Worm (Caenorhabditis elegans) whole organism, L4 larva: ENCODE results near the gene F40A3.7.

Experiments used
- F10B5.3 ChIP-seq: sonication (generic microtip); optimal IDR thresholded peaks from 2 replicates; lab custom pipeline; 2016; ENCODE audit warnings: mild to moderate bottlenecking, missing genetic modification characterization, missing compliant biosample characterization
- F44E2.7 ChIP-seq: fragments of 200-800 bp; sonication (Bioruptor generic); IDR thresholded peaks from 2 replicates; pipeline ENCODE4 v2.1.2; 2022; ENCODE audit warnings: missing genetic modification characterization, missing compliant biosample characterization
- T20F7.1 ChIP-seq: fragments of 200-800 bp; sonication (Bioruptor generic); optimal IDR thresholded peaks from 2 replicates; lab custom pipeline; 2018; ENCODE audit warnings: mild to moderate bottlenecking, missing genetic modification characterization, missing compliant biosample characterization
- ZK337.2 ChIP-seq: fragments of 200-800 bp; sonication (Bioruptor generic); IDR thresholded peaks from 2 replicates; pipeline ENCODE4 v1.3.6; 2022; ENCODE audit warnings: missing genetic modification reagents, missing genetic modification characterization, missing compliant biosample characterization
- ceh-32 ChIP-seq: sonication (generic microtip); optimal IDR thresholded peaks from 2 replicates; lab custom pipeline; 2016; ENCODE audit warnings: mild to moderate bottlenecking, missing genetic modification characterization, missing compliant biosample characterization; ENCODE audit not compliant: poor library complexity
- ces-1 ChIP-seq: fragments of 150-350 bp; sonication (generic microtip); optimal IDR thresholded peaks from 4 replicates; lab custom pipeline; 2014; ENCODE audit warnings: missing biosample characterization, missing genetic modification reagents, missing genetic modification characterization
- ctbp-1 ChIP-seq: fragments of 200-800 bp; sonication (Bioruptor generic); IDR thresholded peaks from 2 replicates; pipeline ENCODE4 v1.3.6; 2022; ENCODE audit warnings: missing genetic modification reagents, missing genetic modification characterization, missing compliant biosample characterization
- dmd-6 ChIP-seq: fragments of 200-800 bp; sonication (Bioruptor generic); IDR thresholded peaks from 2 replicates; pipeline ENCODE4 v1.3.6; 2022; ENCODE audit warnings: missing genetic modification reagents, missing genetic modification characterization, missing compliant biosample characterization
- dpl-1 ChIP-seq: fragments of 150-350 bp; optimal IDR thresholded peaks from 2 replicates; lab custom pipeline; 2014; ENCODE audit warnings: missing biosample characterization, missing genetic modification reagents, missing genetic modification characterization
- duxl-1 ChIP-seq: sonication (generic microtip); optimal IDR thresholded peaks from 2 replicates; lab custom pipeline; 2016; ENCODE audit warnings: mild to moderate bottlenecking, missing genetic modification characterization, moderate library complexity, missing compliant biosample characterization; ENCODE audit not compliant: poor library complexity
- fkh-10 ChIP-seq: fragments of 150-350 bp; optimal IDR thresholded peaks from 2 replicates; lab custom pipeline; 2014; ENCODE audit warnings: missing biosample characterization, missing genetic modification reagents, missing genetic modification characterization
- hlh-30 ChIP-seq: sonication (generic microtip); optimal IDR thresholded peaks from 2 replicates; lab custom pipeline; 2017; ENCODE audit warnings: antibody characterized with exemption, mild to moderate bottlenecking, missing genetic modification characterization, missing compliant biosample characterization; ENCODE audit not compliant: insufficient read depth
- lin-29 ChIP-seq: fragments of 200-800 bp; sonication (Bioruptor generic); IDR thresholded peaks from 2 replicates; pipeline ENCODE4 v1.3.6; 2022; ENCODE audit warnings: missing genetic modification reagents, missing genetic modification characterization, missing compliant biosample characterization
- lin-38 ChIP-seq: fragments of 200-800 bp; sonication (Bioruptor generic); IDR thresholded peaks from 2 replicates; pipeline ENCODE4 v1.3.6; 2022; ENCODE audit warnings: missing genetic modification reagents, missing genetic modification characterization, missing compliant biosample characterization
- mdl-1 ChIP-seq, 2 experiments: fragments of 150-350 bp in 1 of 2; sonication (generic microtip) in 1 of 2; optimal IDR thresholded peaks; 2 replicates each; lab custom pipeline; 2014 to 2017; ENCODE audit warnings: missing biosample characterization in 2 of 2, missing genetic modification characterization in 2 of 2
- mxl-3 ChIP-seq: fragments of 200-800 bp; sonication (Bioruptor generic); optimal IDR thresholded peaks from 2 replicates; lab custom pipeline; 2018; ENCODE audit warnings: mild to moderate bottlenecking, missing genetic modification characterization, missing compliant biosample characterization
- nhr-11 ChIP-seq: fragments of 150-350 bp; optimal IDR thresholded peaks from 2 replicates; lab custom pipeline; 2014; ENCODE audit warnings: missing biosample characterization, missing genetic modification characterization
- nhr-111 ChIP-seq: fragments of 200-800 bp; sonication (Bioruptor generic); optimal IDR thresholded peaks from 2 replicates; lab custom pipeline; 2018; ENCODE audit warnings: mild to moderate bottlenecking, missing genetic modification characterization, missing compliant biosample characterization
- nhr-25 ChIP-seq: sonication (generic microtip); optimal IDR thresholded peaks from 2 replicates; lab custom pipeline; 2017; ENCODE audit warnings: missing genetic modification characterization, mild to moderate bottlenecking, missing compliant biosample characterization, antibody characterized with exemption, moderate library complexity, borderline replicate concordance; ENCODE audit not compliant: insufficient read depth
- nhr-28 ChIP-seq: fragments of 150-350 bp; optimal IDR thresholded peaks from 2 replicates; lab custom pipeline; 2014; ENCODE audit warnings: missing biosample characterization, missing genetic modification characterization
- nhr-42 ChIP-seq: fragments of 200-800 bp; sonication (Bioruptor generic); IDR thresholded peaks from 2 replicates; pipeline ENCODE4 v1.3.6; 2022; ENCODE audit warnings: missing genetic modification characterization, missing compliant biosample characterization
- rbr-2 ChIP-seq: sonication (generic microtip); optimal IDR thresholded peaks from 2 replicates; lab custom pipeline; 2016; ENCODE audit warnings: missing genotype, missing genetic modification characterization, missing compliant biosample characterization
- saeg-2 ChIP-seq: fragments of 200-800 bp; sonication (Bioruptor generic); IDR thresholded peaks from 2 replicates; pipeline ENCODE4 v1.3.6; 2022; ENCODE audit warnings: missing genetic modification reagents, missing genetic modification characterization, missing compliant biosample characterization
- set-16 ChIP-seq: fragments of 200-800 bp; sonication (Bioruptor generic); IDR thresholded peaks from 2 replicates; pipeline ENCODE4 v1.3.6; 2022; ENCODE audit warnings: missing genetic modification reagents, missing genetic modification characterization, missing compliant biosample characterization
- spr-3 ChIP-seq: fragments of 200-800 bp; sonication (Bioruptor generic); optimal IDR thresholded peaks from 2 replicates; lab custom pipeline; 2018; ENCODE audit warnings: mild to moderate bottlenecking, missing genetic modification characterization, missing compliant biosample characterization
- tag-97 ChIP-seq: fragments of 200-800 bp; sonication (Bioruptor generic); IDR thresholded peaks from 2 replicates; pipeline ENCODE4 v1.3.6; 2022; ENCODE audit warnings: missing genetic modification characterization, missing compliant biosample characterization
- tra-1 ChIP-seq: fragments of 200-800 bp; sonication (Bioruptor generic); IDR thresholded peaks from 2 replicates; pipeline ENCODE4 v1.3.6; 2022; ENCODE audit warnings: missing genetic modification reagents, missing genetic modification characterization, missing compliant biosample characterization
- unc-130 ChIP-seq: sonication (generic microtip); optimal IDR thresholded peaks from 2 replicates; lab custom pipeline; 2016; ENCODE audit warnings: missing genetic modification reagents, missing genetic modification characterization, missing compliant biosample characterization
- zfp-2 ChIP-seq: sonication (generic microtip); optimal IDR thresholded peaks from 2 replicates; lab custom pipeline; 2016; ENCODE audit warnings: mild to moderate bottlenecking, missing genetic modification characterization, missing compliant biosample characterization
- zfp-3 ChIP-seq: fragments of 200-800 bp; sonication (Bioruptor generic); conservative IDR thresholded peaks from 2 replicates; pipeline ENCODE4 v1.3.6; 2022; ENCODE audit warnings: missing genetic modification reagents, missing genetic modification characterization, missing compliant biosample characterization
- ztf-11 ChIP-seq: fragments of 150-350 bp; optimal IDR thresholded peaks from 2 replicates; lab custom pipeline; 2014; ENCODE audit warnings: missing biosample characterization, missing genetic modification characterization

The F40A3.7 gene

DNA sequence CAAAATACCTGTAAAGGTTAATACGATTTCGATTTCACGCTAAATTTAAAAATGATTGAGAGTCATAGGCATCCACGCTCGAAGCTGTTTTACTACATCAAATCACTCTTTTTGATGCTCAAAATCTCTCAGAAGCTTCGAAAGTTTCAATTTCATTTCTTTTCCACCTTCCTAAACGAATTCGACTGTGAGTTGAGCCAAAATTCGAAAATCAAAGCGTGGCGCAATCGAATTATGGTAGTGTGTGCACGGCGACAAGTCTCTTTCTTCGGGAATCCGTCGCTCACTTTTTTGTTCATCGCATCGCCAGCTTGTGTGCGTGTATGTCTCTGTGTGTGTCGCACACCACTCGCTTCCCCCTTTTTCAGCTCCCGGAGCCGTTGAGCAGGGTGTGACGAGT, 26.7 kb downstream of the F40A3.7 start:
- TF ChIP-seq ctbp-1 (GFP tag; lab: Robert Waterston, UW) (0 out of 2 replicates have a peak, but pooled peaks have one; percentile 16), T20F7.1 (GFP tag; lab: Kevin White, UChicago) (no peak), ces-1 (peak; percentile 65), fkh-10 (peak; percentile 55), ceh-32 (tag; lab: Kevin White, UChicago) (no peak)

DNA sequence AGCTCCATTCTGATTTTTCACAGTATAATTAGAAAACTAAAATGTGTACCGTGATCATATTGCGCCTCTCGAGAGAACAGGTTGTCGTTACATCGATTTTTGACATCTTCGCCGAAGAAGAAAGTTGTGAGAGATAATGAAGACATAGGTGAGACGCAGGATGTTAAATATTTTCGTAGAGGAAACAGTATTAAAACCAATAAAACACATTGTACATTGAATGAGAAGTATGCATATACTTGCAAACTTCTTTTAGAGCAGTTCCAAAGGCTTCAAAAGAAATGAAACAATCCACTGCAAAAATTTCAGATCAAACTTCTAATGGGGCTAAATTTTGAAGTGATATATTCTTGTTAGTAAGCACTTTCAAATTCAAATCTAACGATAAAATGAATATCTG, 29.0 kb downstream of the F40A3.7 start, which contains the start of gene nipi-4:
Gene nipi-4 (minus strand): TSS at position 101 of the 400 bp plus-strand sequence.
- TF ChIP-seq duxl-1 (tag; lab: Kevin White, UChicago) (no peak), ceh-32 (tag; lab: Kevin White, UChicago) (no peak), hlh-30 (tag; lab: Kevin White, UChicago) (no peak), T20F7.1 (GFP tag; lab: Kevin White, UChicago) (no peak), zfp-3 (GFP tag; lab: Robert Waterston, UW) (no peak), ZK337.2 (GFP tag; lab: Robert Waterston, UW) (no peak), nhr-111 (no peak), tra-1 (GFP tag; lab: Robert Waterston, UW) (no peak), lin-29 (no peak), F10B5.3 (tag; lab: Kevin White, UChicago) (no peak), saeg-2 (GFP tag; lab: Robert Waterston, UW) (no peak), F44E2.7 (GFP tag; lab: Robert Waterston, UW) (no peak), spr-3 (GFP tag; lab: Kevin White, UChicago) (no peak), mxl-3 (no peak), lin-38 (GFP tag; lab: Robert Waterston, UW) (no peak), nhr-25 (tag; lab: Kevin White, UChicago) (no peak), mdl-1 (tag; optimal IDR thresholded peaks at IDR 0.05; lab: Kevin White, UChicago) (no peak), nhr-28 (tag; lab: Kevin White, UChicago) (no peak)

DNA sequence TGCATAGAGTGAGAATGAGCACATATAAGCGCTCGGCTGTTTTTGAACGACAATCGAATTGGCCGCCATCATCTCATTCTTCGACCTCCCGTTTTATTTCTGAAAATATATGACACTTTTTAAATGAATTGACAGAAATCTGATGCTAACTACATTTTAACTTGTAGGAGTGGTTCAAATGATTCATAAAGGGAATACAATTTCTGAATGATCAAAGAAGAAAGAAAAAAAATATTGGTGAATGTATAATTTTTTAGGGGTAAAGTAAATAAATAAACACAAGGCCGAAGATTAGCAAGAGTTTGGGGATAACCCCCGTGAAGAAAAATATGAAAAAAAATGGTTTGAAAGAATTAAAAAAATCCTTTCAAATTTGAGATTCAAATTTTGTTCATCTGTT, 35.0 kb downstream of the F40A3.7 start, which contains the start of gene C37C3.11:
Gene C37C3.11 (minus strand): TSS at position 101 of the 400 bp plus-strand sequence.
- no peak for TF ChIP-seq spr-3 (GFP tag; lab: Kevin White, UChicago)
- no peak for TF ChIP-seq nhr-42 (GFP tag; lab: Robert Waterston, UW)
- TF ChIP-seq hlh-30 (tag; lab: Kevin White, UChicago): no peak
- no peak for TF ChIP-seq ztf-11 (tag; lab: Kevin White, UChicago)
- no peak for TF ChIP-seq mxl-3
- no peak for TF ChIP-seq tag-97 (GFP tag; lab: Robert Waterston, UW)
- no peak for TF ChIP-seq zfp-2 (tag; lab: Kevin White, UChicago)
- no peak for TF ChIP-seq set-16 (GFP tag; lab: Robert Waterston, UW)
- no peak for TF ChIP-seq unc-130 (GFP tag; lab: Kevin White, UChicago)

DNA sequence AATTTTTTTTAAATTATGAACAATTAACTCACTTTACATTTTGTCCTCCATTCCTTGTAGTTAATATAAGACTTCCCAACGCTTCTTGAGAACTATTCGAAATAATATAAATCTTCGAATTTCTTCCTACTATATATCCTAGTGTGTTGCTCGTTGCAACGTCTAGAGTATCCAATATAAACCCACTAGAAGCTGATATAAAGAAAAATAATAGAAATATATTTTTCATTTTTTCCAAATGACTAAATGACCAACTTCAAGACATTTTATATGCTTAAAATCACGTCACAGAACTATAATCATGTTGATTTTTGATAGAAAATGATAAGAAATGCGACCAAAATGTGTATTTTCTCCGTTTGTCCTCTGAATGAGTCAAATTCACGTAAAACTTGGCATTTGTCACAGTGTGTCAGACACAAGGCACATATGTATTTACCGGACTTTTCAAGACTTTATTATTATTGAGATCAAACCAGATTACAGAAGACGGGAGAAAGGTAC, 36.6 kb downstream of the F40A3.7 start, which contains the start of gene C37C3.10:
Gene C37C3.10 (minus strand): TSS at position 51 of the 504 bp plus-strand sequence.
- TF ChIP-seq dpl-1 (GFP tag; lab: Kevin White, UChicago) (no peak), dmd-6 (GFP tag; lab: Robert Waterston, UW) (peak; percentile 22; the same call in 1 of the 2 replicates), ceh-32 (tag; lab: Kevin White, UChicago) (no peak), zfp-2 (tag; lab: Kevin White, UChicago) (no peak), rbr-2 (tag; lab: Kevin White, UChicago) (no peak), T20F7.1 (GFP tag; lab: Kevin White, UChicago) (no peak), nhr-11 (no peak)
